Worm (Caenorhabditis elegans) whole organism, young adult: ENCODE data around the gene glb-31.

ENCODE experiments used
- B0019.2 ChIP-seq: fragments of 200-800 bp; sonication (Bioruptor generic); conservative IDR thresholded peaks from 2 replicates; pipeline ENCODE4 v1.3.6; 2022; ENCODE audit warnings: missing genetic modification reagents, missing genetic modification characterization, missing compliant biosample characterization
- B0035.1 ChIP-seq: sonication (generic microtip); optimal IDR thresholded peaks from 2 replicates; lab custom pipeline; 2016; ENCODE audit warnings: missing genetic modification characterization, mild to moderate bottlenecking, missing compliant biosample characterization, missing genotype, missing genetic modification reagents
- C06A6.2 ChIP-seq: fragments of 200-800 bp; sonication (Bioruptor generic); conservative IDR thresholded peaks from 2 replicates; pipeline ENCODE4 v1.3.6; 2022; ENCODE audit warnings: missing genetic modification characterization, missing compliant biosample characterization
- F22D6.2 ChIP-seq: sonication (generic microtip); optimal IDR thresholded peaks from 2 replicates; lab custom pipeline; 2016; ENCODE audit warnings: mild to moderate bottlenecking, missing genetic modification characterization, missing compliant biosample characterization
- T26A5.8 ChIP-seq: sonication (generic microtip); optimal IDR thresholded peaks from 2 replicates; lab custom pipeline; 2016; ENCODE audit warnings: missing genetic modification characterization, missing compliant biosample characterization
- Y53G8AR.9 ChIP-seq: fragments of 200-800 bp; sonication (Bioruptor generic); conservative IDR thresholded peaks from 2 replicates; pipeline ENCODE4 v1.3.6; 2022; ENCODE audit warnings: missing genetic modification reagents, missing genetic modification characterization, missing compliant biosample characterization
- Y67H2A.10 ChIP-seq: fragments of 200-800 bp; sonication (Bioruptor generic); conservative IDR thresholded peaks from 2 replicates; pipeline ENCODE4 v1.3.6; 2022; ENCODE audit warnings: missing genetic modification reagents, missing genetic modification characterization, missing compliant biosample characterization
- ZK185.1 ChIP-seq: sonication (generic microtip); optimal IDR thresholded peaks from 2 replicates; lab custom pipeline; 2016; ENCODE audit warnings: mild to moderate bottlenecking, missing genetic modification characterization, missing compliant biosample characterization; ENCODE audit not compliant: poor library complexity, severe bottlenecking
- akir-1 ChIP-seq: fragments of 200-800 bp; sonication (Bioruptor generic); optimal IDR thresholded peaks from 2 replicates; lab custom pipeline; 2018; ENCODE audit warnings: mild to moderate bottlenecking, missing genetic modification characterization, moderate library complexity, missing compliant biosample characterization
- athp-1 ChIP-seq: sonication (generic microtip); optimal IDR thresholded peaks from 2 replicates; lab custom pipeline; 2017; ENCODE audit warnings: mild to moderate bottlenecking, missing genetic modification characterization, missing compliant biosample characterization
- bed-1 ChIP-seq: fragments of 200-800 bp; sonication (Bioruptor generic); IDR thresholded peaks from 2 replicates; pipeline ENCODE4 v1.3.6; 2022; ENCODE audit warnings: missing genetic modification reagents, missing genetic modification characterization, missing compliant biosample characterization
- cebp-1 ChIP-seq, 2 experiments: fragments of 200-800 bp in 1 of 2; sonication (Bioruptor generic) in 1 of 2; sonication (generic microtip) in 1 of 2; IDR thresholded peaks in 1 of 2; optimal IDR thresholded peaks in 1 of 2; 2 replicates each; pipeline versions ENCODE4 v1.3.6 to Lab custom; 2017 to 2022; ENCODE audit warnings: missing compliant biosample characterization in 2 of 2, missing genetic modification characterization in 2 of 2, mild to moderate bottlenecking in 1 of 2, missing genetic modification reagents in 1 of 2, moderate library complexity in 1 of 2
- ceh-27 ChIP-seq: fragments of 200-800 bp; sonication (Bioruptor generic); optimal IDR thresholded peaks from 2 replicates; lab custom pipeline; 2018; ENCODE audit warnings: mild to moderate bottlenecking, missing genetic modification characterization, moderate library complexity, missing compliant biosample characterization
- ceh-40 ChIP-seq: fragments of 200-800 bp; sonication (Bioruptor generic); IDR thresholded peaks from 2 replicates; pipeline ENCODE4 v1.3.6; 2022; ENCODE audit warnings: missing genetic modification characterization, missing compliant biosample characterization
- ceh-79 ChIP-seq: sonication (generic microtip); optimal IDR thresholded peaks from 2 replicates; lab custom pipeline; 2017; ENCODE audit warnings: mild to moderate bottlenecking, missing genetic modification characterization, missing compliant biosample characterization
- ceh-91 ChIP-seq: fragments of 200-800 bp; sonication (Bioruptor generic); IDR thresholded peaks from 2 replicates; pipeline ENCODE4 v1.3.6; 2022; ENCODE audit warnings: missing genetic modification reagents, missing genetic modification characterization, missing compliant biosample characterization
- chd-7 ChIP-seq: sonication (generic microtip); optimal IDR thresholded peaks from 2 replicates; lab custom pipeline; 2016; ENCODE audit warnings: mild to moderate bottlenecking, missing genetic modification characterization, moderate library complexity, missing compliant biosample characterization
- die-1 ChIP-seq: sonication (generic microtip); optimal IDR thresholded peaks from 2 replicates; lab custom pipeline; 2016; ENCODE audit warnings: missing genotype, mild to moderate bottlenecking, missing genetic modification characterization, missing compliant biosample characterization
- dpff-1 ChIP-seq: sonication (generic microtip); optimal IDR thresholded peaks from 2 replicates; lab custom pipeline; 2017; ENCODE audit warnings: mild to moderate bottlenecking, missing genetic modification characterization, missing compliant biosample characterization
- egl-18 ChIP-seq: fragments of 200-800 bp; sonication (Bioruptor generic); IDR thresholded peaks from 2 replicates; pipeline ENCODE4 v1.3.6; 2022; ENCODE audit warnings: missing genetic modification reagents, missing genetic modification characterization, missing compliant biosample characterization
- hsf-1 ChIP-seq: fragments of 200-800 bp; sonication (Bioruptor generic); IDR thresholded peaks from 2 replicates; pipeline ENCODE4 v1.3.6; 2022; ENCODE audit warnings: missing genetic modification reagents, missing genetic modification characterization, missing compliant biosample characterization
- lag-1 ChIP-seq: fragments of 200-800 bp; sonication (Bioruptor generic); IDR thresholded peaks from 2 replicates; pipeline ENCODE4 v1.3.6; 2022; ENCODE audit warnings: missing genetic modification reagents, missing genetic modification characterization, missing compliant biosample characterization
- let-607 ChIP-seq, 2 experiments: fragments of 200-800 bp in 1 of 2; sonication (Bioruptor generic) in 1 of 2; sonication (generic microtip) in 1 of 2; optimal IDR thresholded peaks; 2 replicates each; lab custom pipeline; 2016 to 2018; ENCODE audit warnings: mild to moderate bottlenecking in 2 of 2, missing compliant biosample characterization in 2 of 2, missing genetic modification characterization in 2 of 2, moderate library complexity in 2 of 2, missing genotype in 1 of 2
- lin-26 ChIP-seq: fragments of 200-800 bp; sonication (Bioruptor generic); IDR thresholded peaks from 2 replicates; pipeline ENCODE4 v1.3.6; 2022; ENCODE audit warnings: missing genetic modification reagents, missing genetic modification characterization, missing compliant biosample characterization
- lin-54 ChIP-seq: fragments of 200-800 bp; sonication (Bioruptor generic); optimal IDR thresholded peaks from 2 replicates; lab custom pipeline; 2018; ENCODE audit warnings: mild to moderate bottlenecking, missing genetic modification characterization, missing compliant biosample characterization
- lir-1 ChIP-seq: fragments of 200-800 bp; sonication (Bioruptor generic); conservative IDR thresholded peaks from 2 replicates; pipeline ENCODE4 v1.3.6; 2022; ENCODE audit warnings: missing genetic modification reagents, missing genetic modification characterization, missing compliant biosample characterization
- madf-6 ChIP-seq: fragments of 200-800 bp; sonication (Bioruptor generic); IDR thresholded peaks from 2 replicates; pipeline ENCODE4 v1.3.6; 2022; ENCODE audit warnings: missing genetic modification reagents, missing genetic modification characterization, missing compliant biosample characterization
- mcd-1 ChIP-seq: fragments of 200-800 bp; sonication (Bioruptor generic); IDR thresholded peaks from 2 replicates; pipeline ENCODE4 v1.3.6; 2022; ENCODE audit warnings: missing genetic modification reagents, missing genetic modification characterization, missing compliant biosample characterization
- nhr-120 ChIP-seq: fragments of 200-800 bp; sonication (Bioruptor generic); IDR thresholded peaks from 2 replicates; pipeline ENCODE4 v1.3.6; 2022; ENCODE audit warnings: missing genetic modification characterization, missing compliant biosample characterization
- sdz-38 ChIP-seq: sonication (generic microtip); optimal IDR thresholded peaks from 2 replicates; lab custom pipeline; 2016; ENCODE audit warnings: missing genotype, missing genetic modification characterization, missing compliant biosample characterization
- snpc-1.3 ChIP-seq: sonication (generic microtip); optimal IDR thresholded peaks from 2 replicates; lab custom pipeline; 2017; ENCODE audit warnings: missing genetic modification characterization, mild to moderate bottlenecking, missing compliant biosample characterization, antibody characterized with exemption, moderate library complexity, missing genotype, missing genetic modification reagents; ENCODE audit not compliant: insufficient read depth
- snpc-3.4 ChIP-seq: sonication (generic microtip); optimal IDR thresholded peaks from 2 replicates; lab custom pipeline; 2017; ENCODE audit warnings: missing genetic modification characterization, mild to moderate bottlenecking, missing compliant biosample characterization, antibody characterized with exemption, moderate library complexity, missing genotype, missing genetic modification reagents
- xnd-1 ChIP-seq: sonication (generic microtip); optimal IDR thresholded peaks from 2 replicates; lab custom pipeline; 2016; ENCODE audit warnings: missing genotype, missing genetic modification reagents, missing genetic modification characterization, missing compliant biosample characterization
- zim-3 ChIP-seq: sonication (generic microtip); optimal IDR thresholded peaks from 2 replicates; lab custom pipeline; 2017; ENCODE audit warnings: mild to moderate bottlenecking, missing genetic modification characterization, moderate library complexity, missing compliant biosample characterization

glb-31 gene

DNA sequence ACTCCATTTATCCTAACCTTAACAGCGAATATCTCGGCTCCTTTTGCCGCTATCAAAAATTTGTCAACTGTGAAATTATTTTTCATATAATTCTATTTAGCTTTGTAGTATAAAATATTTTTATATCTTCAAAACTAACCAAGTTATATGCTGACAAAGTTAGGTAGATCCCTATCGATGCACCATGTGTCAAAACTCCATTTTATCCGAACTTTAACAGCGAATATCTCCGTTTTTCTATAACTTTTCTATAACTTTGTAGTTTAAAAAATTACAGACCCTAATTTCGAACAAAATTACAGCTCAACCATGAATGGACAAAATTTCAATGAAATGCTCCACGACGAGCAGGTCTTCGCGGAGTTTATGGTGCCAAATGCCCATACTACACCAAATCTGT is 5.7 kb downstream of the glb-31 start, which contains the start of gene Y57G7A.2:
Y57G7A.2 (plus strand) TSS at position 301 of the 400 bp plus-strand sequence.
- TF ChIP-seq lin-54 (GFP tag; lab: Kevin White, UChicago) (no peak), ceh-79 (tag; lab: Kevin White, UChicago) (no peak), ceh-27 (GFP tag; lab: Kevin White, UChicago) (no peak), egl-18 (GFP tag; lab: Robert Waterston, UW) (no peak), Y53G8AR.9 (no peak), madf-6 (GFP tag; lab: Robert Waterston, UW) (no peak), T26A5.8 (tag; lab: Kevin White, UChicago) (no peak), cebp-1 (GFP tag; IDR thresholded peaks at IDR 0.05; lab: Robert Waterston, UW) (no peak), cebp-1 (tag; optimal IDR thresholded peaks at IDR 0.05; lab: Kevin White, UChicago) (no peak)
- TF ChIP-seq, all 124 proteins: peak for 0

DNA sequence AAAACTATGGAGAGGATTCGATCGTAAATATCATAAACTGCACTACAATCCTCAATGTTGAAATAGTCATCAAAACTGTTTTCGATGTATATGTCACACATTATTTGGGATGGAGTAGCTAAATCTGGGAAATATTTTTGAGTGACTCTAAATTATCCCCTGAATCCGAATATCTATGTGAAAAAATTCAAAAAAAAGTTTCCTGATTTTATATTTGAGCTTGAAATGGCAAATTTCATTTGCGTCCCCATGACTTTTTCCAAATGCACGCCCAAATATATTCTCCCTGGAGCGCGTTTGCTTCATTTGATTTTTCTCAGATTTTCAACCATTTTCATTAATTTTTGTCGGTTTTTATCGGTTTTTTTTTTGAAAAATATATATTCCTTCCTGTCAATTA is 8.3 kb downstream of the glb-31 start, which contains the start of gene srz-64:
srz-64 (minus strand) TSS at position 101 of the 400 bp plus-strand sequence.
- TF ChIP-seq F22D6.2 (tag; lab: Kevin White, UChicago) (no peak), madf-6 (GFP tag; lab: Robert Waterston, UW) (no peak), B0019.2 (GFP tag; lab: Robert Waterston, UW) (no peak), chd-7 (tag; lab: Kevin White, UChicago) (no peak), ZK185.1 (tag; lab: Kevin White, UChicago) (no peak), mcd-1 (GFP tag; lab: Robert Waterston, UW) (no peak), ceh-91 (GFP tag; lab: Robert Waterston, UW) (no peak), zim-3 (tag; lab: Kevin White, UChicago) (no peak), nhr-120 (GFP tag; lab: Robert Waterston, UW) (no peak), C06A6.2 (GFP tag; lab: Robert Waterston, UW) (no peak), hsf-1 (GFP tag; lab: Robert Waterston, UW) (no peak)
- TF ChIP-seq, all 124 proteins: peak for 0

DNA sequence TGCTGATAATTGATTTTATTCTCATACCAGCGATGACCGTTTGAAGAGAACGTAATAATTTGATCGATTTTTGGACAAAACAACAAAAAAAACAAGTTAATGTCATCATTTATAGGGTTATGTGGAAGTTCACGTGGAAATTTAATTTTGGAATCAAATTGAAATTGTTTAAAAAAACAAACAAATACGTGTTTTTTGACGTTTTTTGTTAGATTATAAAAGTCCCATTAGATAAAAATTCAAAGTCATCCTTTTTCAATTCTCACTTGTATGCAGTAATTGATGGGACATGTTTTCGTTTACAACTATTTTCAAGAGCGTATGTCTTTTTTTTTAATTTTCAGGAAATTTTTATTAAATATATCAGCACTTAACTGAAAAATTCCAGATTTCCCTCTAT is 15.9 kb downstream of the glb-31 start, which contains the start of the genes Y57G7A.6 and Y57G7A.3:
Y57G7A.6 (minus strand) TSS at position 101 of the 400 bp plus-strand sequence.
Y57G7A.3 (plus strand) TSS at position 269 of the 400 bp plus-strand sequence.
- TF ChIP-seq lag-1: no peak
- TF ChIP-seq xnd-1 (tag; lab: Kevin White, UChicago): no peak
- TF ChIP-seq die-1: no peak
- TF ChIP-seq athp-1 (tag; lab: Kevin White, UChicago): no peak
- TF ChIP-seq B0035.1 (tag; lab: Kevin White, UChicago): no peak
- no peak for TF ChIP-seq nhr-120 (GFP tag; lab: Robert Waterston, UW)
- TF ChIP-seq snpc-3.4 (tag; lab: Kevin White, UChicago): no peak
- no peak for TF ChIP-seq Y67H2A.10
- no peak for TF ChIP-seq dpff-1 (tag; lab: Kevin White, UChicago)
- no peak for TF ChIP-seq sdz-38 (tag; lab: Kevin White, UChicago)
- TF ChIP-seq egl-18 (GFP tag; lab: Robert Waterston, UW): no peak
- TF ChIP-seq ceh-79 (tag; lab: Kevin White, UChicago): no peak
- TF ChIP-seq akir-1 (GFP tag; lab: Kevin White, UChicago): no peak
- no peak for TF ChIP-seq ceh-40 (GFP tag; lab: Robert Waterston, UW)
- TF ChIP-seq let-607 (tag; optimal IDR thresholded peaks at IDR 0.05; lab: Kevin White, UChicago): no peak
- TF ChIP-seq bed-1 (GFP tag; lab: Robert Waterston, UW): no peak
- no peak for TF ChIP-seq lir-1 (GFP tag; lab: Robert Waterston, UW)
- no peak for TF ChIP-seq lin-26 (GFP tag; lab: Robert Waterston, UW)
- TF ChIP-seq snpc-1.3 (tag; lab: Kevin White, UChicago): no peak
- TF ChIP-seq hsf-1 (GFP tag; lab: Robert Waterston, UW): no peak
